Worm (Caenorhabditis elegans) whole organism, late embryonic: ENCODE results near the gene znf-474.

Experiments
- F13H6.1 ChIP-seq: sonication (generic microtip); optimal IDR thresholded peaks from 2 replicates; lab custom pipeline; 2016; ENCODE audit warnings: missing genetic modification characterization, missing compliant biosample characterization
- K02D7.2 ChIP-seq: sonication (generic microtip); optimal IDR thresholded peaks from 2 replicates; lab custom pipeline; 2017; ENCODE audit warnings: mild to moderate bottlenecking, missing genetic modification characterization, missing compliant biosample characterization
- T23F11.4 ChIP-seq: fragments of 200-800 bp; sonication (Bioruptor generic); optimal IDR thresholded peaks from 2 replicates; lab custom pipeline; 2018; ENCODE audit warnings: mild to moderate bottlenecking, missing genetic modification characterization, missing compliant biosample characterization
- ahr-1 ChIP-seq: sonication (generic microtip); optimal IDR thresholded peaks from 2 replicates; lab custom pipeline; 2016; ENCODE audit warnings: missing genetic modification characterization, missing compliant biosample characterization
- ama-1 ChIP-seq: fragments of 150-350 bp; optimal IDR thresholded peaks from 2 replicates; lab custom pipeline; 2014
- ceh-18 ChIP-seq: sonication (generic microtip); optimal IDR thresholded peaks from 2 replicates; lab custom pipeline; 2016; ENCODE audit warnings: missing genetic modification characterization, missing compliant biosample characterization
- ceh-19 ChIP-seq: fragments of 200-800 bp; sonication (Bioruptor generic); optimal IDR thresholded peaks from 2 replicates; lab custom pipeline; 2018; ENCODE audit warnings: mild to moderate bottlenecking, missing genetic modification characterization, missing compliant biosample characterization
- ceh-22 ChIP-seq: sonication (generic microtip); optimal IDR thresholded peaks from 2 replicates; lab custom pipeline; 2017; ENCODE audit warnings: missing biosample characterization, missing genetic modification characterization
- ceh-24 ChIP-seq: sonication (generic microtip); optimal IDR thresholded peaks from 2 replicates; lab custom pipeline; 2016; ENCODE audit warnings: mild to moderate bottlenecking, missing genetic modification characterization, missing compliant biosample characterization
- ceh-30 ChIP-seq: fragments of 150-350 bp; optimal IDR thresholded peaks from 2 replicates; lab custom pipeline; 2014; ENCODE audit warnings: missing biosample characterization, missing genetic modification characterization
- ceh-45 ChIP-seq: fragments of 200-800 bp; sonication (Bioruptor generic); IDR thresholded peaks from 2 replicates; pipeline ENCODE4 v1.3.6; 2022; ENCODE audit warnings: missing genetic modification reagents, missing genetic modification characterization, missing compliant biosample characterization
- ceh-48 ChIP-seq: sonication (generic microtip); optimal IDR thresholded peaks from 2 replicates; lab custom pipeline; 2016; ENCODE audit warnings: missing genetic modification characterization, inconsistent platforms, missing compliant biosample characterization
- elt-2 ChIP-seq: sonication (generic microtip); optimal IDR thresholded peaks from 2 replicates; lab custom pipeline; 2016; ENCODE audit warnings: missing genetic modification reagents, missing genetic modification characterization, missing compliant biosample characterization
- ets-4 ChIP-seq: sonication (generic microtip); optimal IDR thresholded peaks from 2 replicates; lab custom pipeline; 2016; ENCODE audit warnings: missing genetic modification characterization, missing compliant biosample characterization
- eyg-1 ChIP-seq: sonication (generic microtip); optimal IDR thresholded peaks from 2 replicates; lab custom pipeline; 2016; ENCODE audit warnings: missing genotype, missing genetic modification characterization, missing compliant biosample characterization
- fkh-10 ChIP-seq: fragments of 150-350 bp; optimal IDR thresholded peaks from 2 replicates; lab custom pipeline; 2014; ENCODE audit warnings: missing biosample characterization, missing genetic modification reagents, missing genetic modification characterization
- fkh-6 ChIP-seq: sonication (generic microtip); optimal IDR thresholded peaks from 2 replicates; lab custom pipeline; 2016; ENCODE audit warnings: missing genetic modification characterization, missing compliant biosample characterization
- lin-11 ChIP-seq: fragments of 200-800 bp; sonication (Bioruptor generic); optimal IDR thresholded peaks from 2 replicates; lab custom pipeline; 2018; ENCODE audit warnings: mild to moderate bottlenecking, missing genetic modification characterization, missing compliant biosample characterization
- madf-2 ChIP-seq: sonication (generic microtip); optimal IDR thresholded peaks from 2 replicates; lab custom pipeline; 2017; ENCODE audit warnings: missing genetic modification characterization, missing compliant biosample characterization
- mec-3 ChIP-seq: sonication (generic microtip); optimal IDR thresholded peaks from 2 replicates; lab custom pipeline; 2016; ENCODE audit warnings: borderline replicate concordance, missing genetic modification characterization, missing compliant biosample characterization
- nhr-11 ChIP-seq: fragments of 150-350 bp; optimal IDR thresholded peaks from 2 replicates; lab custom pipeline; 2014; ENCODE audit warnings: missing biosample characterization, missing genetic modification characterization
- npax-4 ChIP-seq: sonication (generic microtip); optimal IDR thresholded peaks from 2 replicates; lab custom pipeline; 2016; ENCODE audit warnings: missing genetic modification characterization, missing compliant biosample characterization
- pat-9 ChIP-seq: fragments of 200-800 bp; sonication (Bioruptor generic); optimal IDR thresholded peaks from 2 replicates; lab custom pipeline; 2018; ENCODE audit warnings: mild to moderate bottlenecking, missing genetic modification characterization, moderate library complexity, missing compliant biosample characterization
- pax-1 ChIP-seq: fragments of 150-350 bp; optimal IDR thresholded peaks from 2 replicates; lab custom pipeline; 2014; ENCODE audit warnings: missing biosample characterization, missing genetic modification characterization
- pha-2 ChIP-seq: sonication (generic microtip); optimal IDR thresholded peaks from 2 replicates; lab custom pipeline; 2017; ENCODE audit warnings: mild to moderate bottlenecking, missing genetic modification characterization, missing compliant biosample characterization
- pha-4 ChIP-seq: fragments of 150-350 bp; optimal IDR thresholded peaks from 2 replicates; lab custom pipeline; 2018; ENCODE audit warnings: missing biosample characterization, missing genetic modification reagents, missing genetic modification characterization
- pqm-1 ChIP-seq: sonication (generic microtip); optimal IDR thresholded peaks from 2 replicates; lab custom pipeline; 2016; ENCODE audit warnings: missing genetic modification characterization, missing compliant biosample characterization
- ref-2 ChIP-seq: sonication (generic microtip); optimal IDR thresholded peaks from 2 replicates; lab custom pipeline; 2016; ENCODE audit warnings: missing genetic modification characterization, missing compliant biosample characterization
- rnt-1 ChIP-seq: sonication (generic microtip); optimal IDR thresholded peaks from 2 replicates; lab custom pipeline; 2016; ENCODE audit warnings: missing genetic modification characterization, missing compliant biosample characterization
- sox-4 ChIP-seq: sonication (generic microtip); optimal IDR thresholded peaks from 2 replicates; lab custom pipeline; 2017; ENCODE audit warnings: mild to moderate bottlenecking, missing genetic modification characterization, inconsistent platforms, missing compliant biosample characterization
- tbx-2 ChIP-seq: sonication (generic microtip); optimal IDR thresholded peaks from 2 replicates; lab custom pipeline; 2016; ENCODE audit warnings: missing genetic modification characterization, missing compliant biosample characterization
- tbx-7 ChIP-seq: sonication (generic microtip); optimal IDR thresholded peaks from 2 replicates; lab custom pipeline; 2016; ENCODE audit warnings: missing genotype, missing genetic modification characterization, missing compliant biosample characterization
- unc-3 ChIP-seq, 2 experiments: fragments of 200-800 bp in 1 of 2; sonication (Bioruptor generic) in 1 of 2; sonication (generic microtip) in 1 of 2; conservative IDR thresholded peaks in 1 of 2; optimal IDR thresholded peaks in 1 of 2; 2 replicates each; pipeline versions ENCODE4 v1.3.6 to Lab custom; 2016 to 2022; ENCODE audit warnings: missing compliant biosample characterization in 2 of 2, missing genetic modification characterization in 2 of 2, missing genetic modification reagents in 1 of 2
- unc-42 ChIP-seq: sonication (generic microtip); optimal IDR thresholded peaks from 2 replicates; lab custom pipeline; 2016; ENCODE audit warnings: missing genotype, missing genetic modification characterization, missing compliant biosample characterization
- unc-55 ChIP-seq: sonication (generic microtip); optimal IDR thresholded peaks from 2 replicates; lab custom pipeline; 2017; ENCODE audit warnings: missing biosample characterization, missing genetic modification reagents, missing genetic modification characterization
- unc-86 ChIP-seq: sonication (generic microtip); optimal IDR thresholded peaks from 2 replicates; lab custom pipeline; 2016; ENCODE audit warnings: missing genetic modification characterization, missing compliant biosample characterization
- zip-5 ChIP-seq: sonication (generic microtip); optimal IDR thresholded peaks from 2 replicates; lab custom pipeline; 2016; ENCODE audit warnings: missing genetic modification characterization, missing compliant biosample characterization
- ztf-16 ChIP-seq: sonication (generic microtip); optimal IDR thresholded peaks from 2 replicates; lab custom pipeline; 2017; ENCODE audit warnings: missing genetic modification characterization, missing compliant biosample characterization

znf-474 gene

DNA sequence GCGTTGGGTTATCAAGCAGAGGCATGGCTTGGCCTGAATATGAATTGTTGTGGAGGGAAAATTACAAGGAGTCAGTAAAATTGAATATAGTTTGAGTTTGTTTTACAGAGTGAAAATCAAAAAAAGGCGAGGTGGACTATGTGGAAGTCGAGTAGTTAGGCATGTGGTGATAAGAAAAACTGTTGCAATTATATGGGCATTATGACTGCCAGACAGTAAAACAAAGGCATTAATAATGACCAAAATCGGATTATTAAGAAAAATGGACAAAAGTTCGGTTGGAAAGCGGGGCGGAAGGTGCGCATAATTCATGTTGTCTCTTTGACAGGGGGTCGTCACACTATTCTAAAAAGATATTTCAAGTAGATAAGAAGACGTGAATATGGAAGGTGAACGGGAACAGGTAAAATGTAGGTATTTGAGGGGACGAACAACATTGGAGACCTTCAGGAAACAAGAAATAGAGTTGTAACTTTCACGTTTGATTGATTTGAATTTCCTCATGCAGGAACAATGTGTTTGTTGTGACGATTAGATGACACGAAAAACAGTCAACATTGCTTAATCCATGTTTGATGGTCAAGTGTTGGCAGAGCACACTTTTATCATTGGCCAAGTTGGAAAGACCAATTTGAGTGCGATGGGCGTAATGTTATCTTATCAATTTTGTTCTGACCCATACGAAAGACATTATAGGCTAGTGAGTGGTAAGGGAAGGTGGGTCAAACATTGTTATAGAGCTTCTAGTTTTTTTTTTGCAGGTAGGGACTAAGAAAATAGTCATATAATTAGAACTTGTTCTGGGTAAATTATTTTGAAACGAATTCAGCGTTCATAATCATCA is 4.6 kb downstream of the znf-474 start, which contains the start of gene mfsd-11:
TSS of gene mfsd-11 (minus strand) at position 51 of the 844 bp plus-strand sequence.
- TF ChIP-seq ztf-16 (tag; lab: Kevin White, UChicago) (no peak), elt-2 (tag; lab: Kevin White, UChicago) (peak; percentile 65), fkh-6 (no peak)

DNA sequence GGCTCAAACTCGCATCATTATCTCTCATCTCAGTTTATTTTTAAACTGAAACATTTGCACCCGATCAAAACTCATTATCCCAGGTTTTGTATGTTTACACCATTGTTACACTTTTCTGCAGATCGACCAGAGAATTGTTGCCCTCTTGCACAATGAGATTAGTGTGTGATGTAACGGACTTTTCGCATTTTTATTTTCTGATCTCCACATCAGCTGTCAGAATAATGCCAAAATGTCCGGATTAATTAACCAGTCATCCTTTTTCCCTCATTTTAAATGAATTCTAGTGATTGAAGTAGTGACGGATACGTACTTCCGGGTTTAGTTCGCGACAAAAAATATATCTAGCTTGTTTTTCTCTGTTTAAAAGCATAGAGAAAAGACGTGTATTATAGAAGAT is 8.9 kb downstream of the znf-474 start:
- peak; percentile 0 for TF ChIP-seq ceh-18 (tag; lab: Kevin White, UChicago)
- no peak for TF ChIP-seq pha-4
- TF ChIP-seq tbx-2 (tag; lab: Kevin White, UChicago), result no peak
- no peak for TF ChIP-seq unc-86 (tag; lab: Kevin White, UChicago)
- peak; percentile 22 for TF ChIP-seq unc-55 (GFP tag; lab: Kevin White, UChicago)
- TF ChIP-seq rnt-1 (tag; lab: Kevin White, UChicago), result peak; percentile 4
- TF ChIP-seq pha-2 (tag; lab: Kevin White, UChicago), result no peak
- no peak for TF ChIP-seq ceh-45
- TF ChIP-seq tbx-7 (tag; lab: Kevin White, UChicago), result no peak

DNA sequence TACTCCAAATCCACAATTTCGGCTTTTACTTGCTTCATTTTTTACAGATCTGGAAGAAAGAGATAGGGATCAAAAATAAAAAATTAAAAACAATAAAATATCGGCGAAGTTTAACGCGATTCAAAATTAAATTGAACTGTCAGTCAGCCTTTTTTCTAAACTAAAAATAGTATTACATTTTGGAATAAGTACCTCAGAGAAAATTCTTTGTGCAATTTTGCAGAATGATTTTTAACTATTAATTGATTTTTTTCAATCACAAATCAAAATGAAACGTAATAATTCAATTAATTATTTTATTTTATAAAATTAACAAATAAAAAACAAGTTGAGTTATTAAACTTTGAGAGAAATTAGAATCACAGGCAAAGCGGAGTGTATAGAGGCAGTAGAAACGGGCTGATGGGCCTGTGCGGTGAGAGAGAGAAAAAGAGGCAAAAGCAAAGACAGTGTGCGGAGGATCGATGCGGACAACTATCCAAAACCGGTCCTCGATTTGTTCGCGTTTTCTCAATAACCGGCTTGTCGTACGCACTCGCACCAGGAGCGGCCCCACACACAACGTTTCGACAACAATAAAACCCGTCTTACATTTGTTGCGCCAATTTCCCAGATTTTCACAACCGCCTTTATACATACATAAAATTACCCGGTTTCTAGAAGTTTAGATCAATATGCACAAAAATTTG is 10.4 kb downstream of the znf-474 start, which contains the start of gene F57G12.2:
TSS of gene F57G12.2 (minus strand) at position 51 of the 689 bp plus-strand sequence.
- TF ChIP-seq F13H6.1 (tag; lab: Kevin White, UChicago), result no peak
- TF ChIP-seq ref-2 (tag; lab: Kevin White, UChicago), result no peak
- TF ChIP-seq, all 69 proteins: peak for 0

DNA sequence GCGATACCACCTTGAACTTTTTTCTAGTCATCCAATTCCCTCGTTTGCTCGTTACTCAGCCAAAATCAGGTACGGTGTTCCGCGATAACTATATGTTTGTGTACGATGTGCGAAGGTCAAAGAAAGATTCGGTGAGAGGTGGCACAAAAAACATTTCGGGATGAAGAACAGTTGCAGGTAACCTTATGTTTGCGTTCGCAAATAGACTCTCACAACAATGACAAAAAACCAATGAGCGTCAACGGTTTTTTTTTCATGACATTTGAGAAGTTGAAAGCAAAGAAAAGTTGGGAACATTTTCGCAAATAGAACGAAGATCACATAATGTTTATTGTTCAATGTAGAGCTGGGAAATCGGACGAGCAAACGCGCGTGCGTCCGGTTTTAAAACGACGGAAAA is 12.9 kb downstream of the znf-474 start:
- TF ChIP-seq ceh-19 (GFP tag; lab: Kevin White, UChicago) (no peak), ahr-1 (no peak), K02D7.2 (tag; lab: Kevin White, UChicago) (no peak), madf-2 (tag; lab: Kevin White, UChicago) (no peak), ets-4 (tag; lab: Kevin White, UChicago) (no peak), unc-86 (tag; lab: Kevin White, UChicago) (no peak), zip-5 (no peak), pat-9 (tag; lab: Kevin White, UChicago) (no peak), unc-42 (no peak), ceh-18 (tag; lab: Kevin White, UChicago) (no peak), unc-3 (GFP tag; conservative IDR thresholded peaks at IDR 0.05; lab: Robert Waterston, UW) (no peak), unc-3 (tag; optimal IDR thresholded peaks at IDR 0.05; lab: Kevin White, UChicago) (no peak), fkh-10 (GFP tag; lab: Kevin White, UChicago) (no peak), pha-4 (no peak), ceh-48 (tag; lab: Kevin White, UChicago) (no peak), ama-1 (no peak), pqm-1 (tag; lab: Kevin White, UChicago) (no peak), lin-11 (tag; lab: Kevin White, UChicago) (no peak)

DNA sequence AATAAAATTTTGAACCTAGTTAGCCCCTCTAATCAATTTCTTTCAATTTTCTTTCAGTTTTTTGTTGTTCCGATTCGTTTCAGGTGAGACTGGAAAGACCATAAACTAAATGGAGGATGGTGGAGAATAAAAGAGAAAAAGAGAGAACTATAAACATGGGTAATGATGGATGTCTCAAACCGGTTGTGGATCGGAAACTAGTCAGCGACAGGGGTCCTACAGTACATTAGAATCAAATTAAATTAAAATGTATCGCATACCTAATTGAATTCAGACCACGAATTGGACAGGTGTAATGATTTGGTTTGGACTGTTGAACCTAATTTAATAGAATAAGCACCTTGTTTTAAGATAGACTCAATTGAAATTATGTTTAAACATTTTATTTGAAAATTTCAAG is 14.3 kb downstream of the znf-474 start:
- TF ChIP-seq npax-4 (no peak), pqm-1 (tag; lab: Kevin White, UChicago) (no peak), unc-86 (tag; lab: Kevin White, UChicago) (no peak), pax-1 (tag; lab: Kevin White, UChicago) (no peak), ceh-22 (no peak), mec-3 (no peak), ceh-30 (tag; lab: Kevin White, UChicago) (no peak), T23F11.4 (GFP tag; lab: Kevin White, UChicago) (no peak), F13H6.1 (tag; lab: Kevin White, UChicago) (no peak), nhr-11 (tag; lab: Kevin White, UChicago) (no peak), ceh-45 (no peak), fkh-10 (GFP tag; lab: Kevin White, UChicago) (no peak), ceh-24 (tag; lab: Kevin White, UChicago) (no peak), sox-4 (tag; lab: Kevin White, UChicago) (no peak), unc-55 (GFP tag; lab: Kevin White, UChicago) (no peak), tbx-2 (tag; lab: Kevin White, UChicago) (no peak), elt-2 (tag; lab: Kevin White, UChicago) (no peak), ceh-48 (tag; lab: Kevin White, UChicago) (no peak), eyg-1 (no peak)
